Fruit fly (Drosophila melanogaster): ENCODE data around the gene CG33511.

Gene CG33511

DNA sequence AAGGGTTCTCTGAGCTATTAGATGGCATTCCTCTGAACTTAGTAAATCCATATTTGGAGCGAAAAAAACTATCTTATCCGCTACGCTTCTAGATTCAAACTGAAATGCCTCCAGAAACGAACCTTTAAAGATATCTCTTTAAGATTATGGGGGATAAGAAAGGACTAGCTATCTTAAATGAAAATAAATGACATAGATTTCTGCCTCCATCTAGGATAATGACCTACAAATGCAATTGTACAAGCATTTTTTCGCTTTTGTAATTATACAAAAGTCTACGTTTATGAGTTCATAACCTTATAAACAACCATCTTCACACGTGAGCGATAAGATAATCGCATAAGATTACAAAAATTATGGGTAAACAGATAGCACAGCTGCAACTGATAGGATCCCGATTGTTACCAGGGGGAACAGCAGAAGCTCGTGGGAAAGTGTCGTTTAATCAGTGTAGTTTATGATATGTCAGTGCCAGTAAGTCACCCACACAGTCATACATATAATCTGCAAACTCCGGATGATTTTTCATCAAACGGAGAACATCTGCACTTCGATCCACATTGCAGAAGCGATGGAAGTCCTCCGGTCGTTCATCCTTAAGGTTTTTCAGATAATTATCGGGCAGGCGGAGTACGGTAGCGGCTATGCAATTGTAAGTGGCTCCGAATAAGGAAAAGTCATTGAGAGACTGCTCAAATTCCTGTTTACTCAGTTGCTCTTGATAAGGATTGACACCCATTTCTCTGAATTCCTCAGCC lies at the start of gene CG33511:
Gene CG33511, minus strand, starts transcription at position 51 of the 758 bp plus-strand sequence.
- TF ChIP-seq noc (tag; optimal IDR thresholded peaks at IDR 0.05): no peak

DNA sequence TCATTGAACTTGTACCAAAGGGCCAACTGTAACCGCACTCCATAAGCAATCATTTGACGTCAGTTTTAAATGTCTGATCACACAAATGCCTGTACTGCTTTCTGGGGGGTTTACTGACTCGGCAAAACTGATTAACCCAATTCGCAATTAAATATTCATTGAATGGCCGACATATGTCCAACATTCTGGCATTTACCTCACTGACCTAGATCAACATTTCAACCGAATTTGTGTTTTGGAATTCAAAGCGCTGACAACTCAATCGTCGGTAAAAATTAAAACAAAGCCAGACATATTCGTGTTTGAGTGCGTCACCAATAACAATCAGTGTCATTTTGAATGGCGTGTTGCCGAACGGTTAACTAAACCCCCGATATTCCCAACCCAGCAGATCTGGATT lies 33.4 kb upstream of the CG33511 start:
- TF ChIP-seq noc (tag; optimal IDR thresholded peaks at IDR 0.05): no peak

DNA sequence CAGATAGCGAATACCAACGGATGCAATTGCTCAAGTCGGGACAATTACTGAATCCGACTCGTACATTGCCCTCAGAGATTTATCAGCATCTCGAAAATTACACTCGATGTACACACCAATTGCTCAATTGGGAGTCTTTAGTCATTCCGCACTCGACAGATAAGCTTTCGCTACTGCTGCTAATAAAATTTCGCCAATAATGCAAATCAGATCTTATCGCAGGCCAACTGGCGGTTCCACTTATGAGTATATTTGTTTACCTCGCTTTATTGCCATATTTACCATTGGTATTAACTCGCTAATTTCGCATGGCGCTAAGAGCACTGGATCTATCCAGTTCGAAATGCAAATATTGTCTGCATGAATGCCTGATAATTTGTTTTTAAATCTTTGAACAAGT lies 31.3 kb upstream of the CG33511 start:
- TF ChIP-seq noc (tag; optimal IDR thresholded peaks at IDR 0.05): no peak

DNA sequence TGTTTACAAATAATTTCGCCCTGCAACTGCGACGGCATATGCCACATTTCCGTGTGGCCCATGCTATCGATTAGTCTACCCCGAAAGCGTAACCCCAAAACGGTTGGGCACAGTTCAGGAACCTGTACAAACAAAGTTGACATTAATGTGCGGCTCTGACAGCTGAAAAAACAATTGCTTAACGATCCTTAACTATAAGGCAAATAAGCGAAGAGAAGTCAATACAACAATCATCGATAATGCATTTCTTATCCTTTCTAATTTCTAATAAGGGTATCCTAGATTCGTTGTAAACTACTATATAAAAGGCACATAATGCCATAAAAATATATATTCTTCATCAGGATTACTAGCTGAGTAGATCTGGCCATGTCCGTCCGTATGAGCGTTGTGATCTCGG lies 29.6 kb upstream of the CG33511 start:
- TF ChIP-seq noc (tag; optimal IDR thresholded peaks at IDR 0.05): no peak

DNA sequence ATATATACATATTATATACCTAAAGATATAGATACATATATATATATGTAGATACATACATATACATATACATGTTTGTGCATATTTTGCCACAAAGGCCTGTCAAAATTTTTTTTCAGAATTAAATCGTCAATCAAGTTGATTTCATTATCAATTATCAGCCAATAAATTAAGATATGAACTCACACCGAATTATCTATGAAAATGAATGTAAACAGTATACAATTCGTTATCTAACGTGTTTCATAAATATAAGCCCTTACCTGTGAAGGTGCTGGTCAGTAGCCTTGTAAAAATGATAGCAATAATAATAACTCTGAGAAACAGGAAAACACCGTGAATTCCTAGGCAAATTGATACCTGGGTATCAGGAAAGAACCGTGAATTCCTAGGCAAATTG lies 27.4 kb upstream of the CG33511 start:
- no peak for TF ChIP-seq noc (tag; optimal IDR thresholded peaks at IDR 0.05)

DNA sequence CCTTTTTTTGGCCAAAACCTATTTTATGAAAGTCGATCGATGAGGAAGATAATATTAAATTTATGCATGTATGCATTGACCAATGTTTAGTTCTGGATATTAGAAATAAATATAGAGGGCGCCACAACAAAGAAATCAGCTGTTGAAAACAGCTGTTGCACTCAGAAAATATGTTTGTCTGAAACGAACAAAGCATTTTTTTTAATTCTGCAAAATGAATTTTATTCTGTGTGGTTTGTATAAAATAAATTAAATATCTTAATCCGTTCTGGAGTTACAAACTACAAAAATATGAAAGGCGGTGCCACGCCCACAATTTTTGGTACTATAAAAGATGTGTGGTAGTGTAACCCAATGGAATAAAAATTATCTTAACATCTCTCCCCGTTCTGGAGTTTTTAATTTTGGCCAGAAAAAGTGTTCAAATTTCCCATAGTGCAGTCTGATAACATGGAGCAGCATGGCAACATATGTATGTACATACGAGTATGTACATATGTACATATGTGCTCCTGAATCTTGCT lies 26.5 kb upstream of the CG33511 start:
- TF ChIP-seq noc (tag; optimal IDR thresholded peaks at IDR 0.05): no peak

DNA sequence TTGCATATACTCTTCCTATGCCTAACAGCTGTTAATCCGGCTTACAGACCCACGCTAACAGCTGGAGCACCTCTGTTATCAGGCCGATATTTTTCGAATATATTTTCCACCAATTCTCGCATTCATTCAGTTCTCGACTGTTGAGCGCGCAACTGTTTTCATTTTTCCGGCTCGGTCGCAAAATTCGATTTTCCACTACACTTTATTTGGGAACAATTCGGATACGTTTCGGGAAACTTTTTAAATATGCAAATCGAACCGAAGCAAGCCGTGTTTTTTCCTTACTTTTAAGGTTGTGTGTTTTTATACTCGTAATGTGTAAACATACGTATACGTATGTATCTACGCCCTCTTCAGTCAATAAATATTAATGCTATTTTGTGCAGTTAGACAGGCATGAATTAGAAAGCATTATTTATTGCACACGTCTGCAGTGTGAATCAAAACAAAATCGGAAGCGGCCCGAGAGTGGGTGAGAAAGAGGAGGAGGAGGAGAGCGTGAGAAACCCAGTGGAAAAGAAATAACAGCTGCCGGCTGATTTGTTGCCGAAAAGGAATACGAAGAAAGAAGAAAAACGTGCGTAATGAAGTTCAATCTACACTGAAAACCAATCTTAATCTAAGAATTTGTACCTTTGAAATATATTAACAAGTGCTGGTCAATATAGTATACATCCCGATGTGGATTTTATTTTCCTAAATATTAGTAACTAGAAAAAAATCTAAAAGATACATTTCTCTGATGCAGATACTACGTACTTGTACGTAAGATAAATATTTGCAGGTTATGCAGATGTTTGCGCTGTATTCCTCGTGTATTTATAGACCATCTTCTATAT lies 25.6 kb upstream of the CG33511 start:
- peak; percentile 20 for TF ChIP-seq noc (tag; optimal IDR thresholded peaks at IDR 0.05)

DNA sequence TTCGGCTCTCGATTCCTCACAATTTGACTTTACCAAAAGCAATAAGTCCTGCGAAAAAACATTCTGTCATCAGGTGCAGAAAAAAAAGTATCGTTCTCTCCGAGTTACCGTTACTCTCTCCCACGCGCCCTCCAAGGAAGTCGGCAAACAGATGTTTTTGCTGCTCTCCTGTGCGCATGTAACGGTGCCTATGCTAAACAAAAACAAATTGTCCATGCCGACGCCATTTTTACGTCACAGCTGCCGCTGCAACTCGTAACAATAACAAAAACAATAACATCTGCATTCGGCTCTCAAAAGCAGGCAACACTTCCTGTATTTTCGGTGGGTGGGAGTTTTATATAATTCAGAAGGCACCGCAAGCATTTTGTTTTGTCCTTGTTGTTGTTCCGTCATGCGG lies 22.8 kb upstream of the CG33511 start:
- no peak for TF ChIP-seq noc (tag; optimal IDR thresholded peaks at IDR 0.05)

DNA sequence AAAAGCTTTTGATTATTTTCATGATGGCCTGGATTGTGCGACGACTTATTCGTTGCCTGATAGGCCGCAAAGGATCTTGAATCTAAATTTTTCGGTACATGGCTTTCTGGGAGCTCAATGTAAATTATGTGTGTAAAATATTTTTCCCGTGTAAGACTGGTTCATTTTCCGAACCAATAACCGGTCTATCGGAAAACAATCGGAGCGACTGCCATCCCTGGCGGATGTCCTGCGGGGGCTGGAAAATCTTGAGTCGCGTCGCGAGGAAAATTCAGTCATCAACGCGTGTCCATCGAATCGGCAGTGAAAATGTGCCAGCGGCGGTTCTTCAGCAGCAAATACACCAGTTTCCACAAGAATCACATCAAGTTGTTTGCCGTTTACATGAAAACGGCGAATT lies 22.0 kb upstream of the CG33511 start, which contains the start of the genes CG46307 and Nhe2:
Gene CG46307, plus strand, starts transcription at position 243 of the 400 bp plus-strand sequence.
Gene Nhe2, plus strand, starts transcription at position 243 of the 400 bp plus-strand sequence.
- no peak for TF ChIP-seq noc (tag; optimal IDR thresholded peaks at IDR 0.05)

DNA sequence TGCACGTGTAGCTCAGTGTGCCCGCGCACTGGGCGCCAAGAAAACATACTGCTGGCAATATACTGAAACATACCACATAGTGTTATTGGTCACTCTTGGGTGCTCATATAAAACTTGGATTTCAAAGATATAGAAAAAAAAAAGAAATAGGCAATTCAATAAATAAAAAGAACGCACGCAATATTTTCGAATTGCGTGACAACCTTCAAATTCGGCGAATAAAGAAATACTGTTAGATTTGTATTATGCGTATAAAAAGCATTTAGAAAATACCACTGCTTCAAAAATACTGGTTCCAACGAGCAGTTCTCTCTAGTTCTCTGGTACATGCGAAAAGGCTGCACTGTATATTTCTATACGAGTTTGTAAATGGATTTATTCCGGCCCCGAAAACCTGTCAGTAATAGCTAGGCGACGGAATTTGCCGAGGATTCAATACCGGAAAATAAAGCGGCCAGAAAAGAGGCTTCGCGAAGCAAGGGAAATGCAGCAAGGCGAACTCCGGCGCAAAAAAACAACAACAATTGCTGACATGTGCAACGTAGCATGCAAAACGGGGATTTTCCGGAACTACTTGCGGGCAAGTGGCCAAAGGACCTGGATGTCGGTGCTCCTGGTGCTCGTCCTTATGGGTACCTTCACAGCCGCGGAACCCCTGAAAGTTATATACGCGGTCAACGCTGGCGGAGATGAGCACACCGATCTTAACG lies 20.3 kb upstream of the CG33511 start, which contains the start of gene CG9257:
Gene CG9257, plus strand, starts transcription at position 345 of the 710 bp plus-strand sequence.
- TF ChIP-seq noc (tag; optimal IDR thresholded peaks at IDR 0.05): no peak

DNA sequence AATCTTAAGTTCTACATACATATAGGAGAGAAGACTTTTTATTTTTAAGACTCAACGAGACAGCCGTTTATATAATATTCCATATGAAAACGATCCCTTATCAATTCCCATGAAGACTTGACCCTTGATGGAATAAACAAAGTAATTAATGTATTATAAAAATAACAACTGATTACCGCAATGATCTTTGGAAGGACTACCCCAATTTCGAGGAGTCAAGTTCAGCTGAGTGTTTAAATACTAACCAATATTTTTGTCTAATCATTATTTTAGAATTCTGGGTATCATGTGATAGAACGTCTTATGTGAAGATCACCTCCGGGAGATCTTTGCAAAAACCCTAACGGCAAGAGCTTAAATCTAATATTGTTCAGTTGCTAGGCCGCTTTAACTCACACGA lies 15.6 kb upstream of the CG33511 start:
- TF ChIP-seq noc (tag; optimal IDR thresholded peaks at IDR 0.05): no peak

DNA sequence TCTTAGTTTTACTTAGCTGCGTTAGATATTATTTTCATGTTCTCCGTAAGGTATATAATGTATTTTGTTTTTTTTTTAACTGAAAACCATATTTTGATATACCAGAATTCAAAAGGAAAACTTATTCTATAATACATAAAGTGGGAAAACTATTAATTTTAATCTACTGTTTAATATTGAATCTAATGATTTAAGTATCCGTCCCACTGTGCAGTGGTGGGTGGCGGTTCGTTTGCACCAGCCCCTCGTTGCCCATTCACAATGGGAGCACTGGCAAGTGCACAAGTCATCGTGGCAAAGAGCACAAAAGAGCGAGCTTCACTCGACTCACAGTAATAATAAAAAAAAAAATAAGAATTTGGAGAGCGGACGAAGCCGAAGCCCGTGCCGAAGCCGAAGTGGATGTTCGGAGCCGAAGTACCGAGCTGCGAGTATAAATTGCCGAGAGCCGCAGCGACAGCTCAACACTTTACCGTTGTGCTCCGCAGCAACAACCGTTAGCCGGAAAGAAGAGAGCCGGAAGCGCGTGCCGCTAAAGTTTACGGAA lies 14.2 kb upstream of the CG33511 start, which contains the start of gene CG34136:
Gene CG34136, plus strand, starts transcription at position 475 of the 547 bp plus-strand sequence.
- TF ChIP-seq noc (tag; optimal IDR thresholded peaks at IDR 0.05): no peak

DNA sequence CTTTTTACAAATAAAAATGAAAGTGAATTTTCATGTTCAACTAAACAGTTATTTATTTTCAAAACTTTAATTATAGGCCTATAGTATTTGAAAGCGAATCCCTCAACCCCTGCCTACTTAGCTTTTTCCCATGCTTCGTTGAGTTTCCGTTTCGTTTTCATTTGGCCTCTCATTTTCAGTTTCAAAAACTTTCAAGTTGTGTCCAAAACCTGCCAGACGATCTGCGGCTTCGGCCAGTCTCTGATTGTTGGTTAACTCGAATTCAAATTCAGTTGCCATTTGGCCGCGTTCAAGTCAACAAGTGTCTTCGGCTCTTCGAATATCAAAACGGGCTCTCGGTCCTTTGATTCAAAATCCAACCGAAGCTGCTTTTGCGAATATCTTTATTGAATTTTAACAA lies 8.7 kb upstream of the CG33511 start, which contains the start of gene CG14397:
Gene CG14397, plus strand, starts transcription at position 270 of the 400 bp plus-strand sequence.
- no peak for TF ChIP-seq noc (tag; optimal IDR thresholded peaks at IDR 0.05)

DNA sequence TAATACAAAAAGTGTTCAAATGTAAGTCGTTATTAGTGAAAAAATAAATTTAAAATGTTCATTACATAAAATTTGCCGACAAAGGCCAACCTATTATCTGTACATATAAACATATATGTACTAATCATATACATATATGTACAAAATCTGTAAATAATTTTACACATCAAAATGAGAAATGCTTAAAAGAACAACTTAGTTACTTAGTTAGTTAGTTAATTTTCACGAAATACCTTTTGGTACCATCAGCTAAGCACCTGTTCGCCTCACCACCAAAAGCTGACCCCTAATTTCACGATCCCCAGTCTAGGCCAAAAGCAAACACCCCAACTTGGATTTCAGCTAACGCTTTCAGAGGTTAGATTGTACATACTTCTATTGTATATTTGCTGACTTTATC lies 6.8 kb upstream of the CG33511 start, which contains the start of gene CG9259:
Gene CG9259, plus strand, starts transcription at position 301 of the 400 bp plus-strand sequence.
- TF ChIP-seq noc (tag; optimal IDR thresholded peaks at IDR 0.05): no peak

DNA sequence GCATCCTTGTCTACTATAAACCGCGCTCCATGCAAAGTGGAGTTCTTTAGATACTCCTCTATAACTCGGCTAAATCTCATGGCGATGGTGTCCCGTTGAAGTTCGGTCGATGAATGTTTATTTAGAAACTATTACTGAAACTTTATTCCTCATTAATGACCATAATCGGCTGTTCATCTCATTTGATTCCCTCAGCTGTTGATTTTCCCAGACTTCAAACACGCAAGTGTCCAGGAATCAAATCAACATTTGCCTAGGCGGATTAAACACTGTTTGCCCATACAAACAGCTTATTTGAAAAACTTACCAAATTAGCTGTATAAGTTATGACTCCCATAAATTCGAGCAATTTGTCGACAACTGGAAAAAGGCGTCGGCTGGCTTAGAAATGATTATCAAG lies 6.4 kb upstream of the CG33511 start, which contains the start of gene ppk13:
Gene ppk13, minus strand, starts transcription at position 101 of the 400 bp plus-strand sequence.
- no peak for TF ChIP-seq noc (tag; optimal IDR thresholded peaks at IDR 0.05)

Measured in whole organism, larva.